Fruit fly (Drosophila melanogaster) whole organism, embryonic: Measurements from ENCODE around the gene alpha-Man-Ia.

Experiments
- Adf1 ChIP-seq: fragments of 200-800 bp; sonication (Bioruptor generic); IDR thresholded peaks from 2 replicates; pipeline ENCODE4 v1.3.6; 2022; ENCODE audit warnings: missing biosample characterization, missing genetic modification characterization
- BEAF-32 ChIP-seq: fragments of 200-800 bp; sonication (Bioruptor generic); optimal IDR thresholded peaks from 3 replicates; lab custom pipeline; 2017; ENCODE audit warnings: missing biosample characterization, missing genetic modification characterization, mild to moderate bottlenecking, moderate library complexity, missing genetic modification reagents
- Bgb ChIP-seq: fragments of 200-800 bp; sonication (Bioruptor generic); IDR thresholded peaks from 2 replicates; pipeline ENCODE4 v1.3.6; 2022; ENCODE audit warnings: missing biosample characterization, missing genetic modification characterization; ENCODE audit not compliant: partially characterized antibody
- CG10462 ChIP-seq: fragments of 200-800 bp; sonication (Bioruptor generic); optimal IDR thresholded peaks from 2 replicates; lab custom pipeline; 2016; ENCODE audit warnings: missing biosample characterization, missing genetic modification characterization
- CG10565 ChIP-seq: fragments of 200-800 bp; sonication (Bioruptor generic); optimal IDR thresholded peaks from 3 replicates; lab custom pipeline; 2016; ENCODE audit warnings: missing biosample characterization, mild to moderate bottlenecking, missing genetic modification characterization
- CG11695 ChIP-seq: fragments of 200-800 bp; sonication (Bioruptor generic); IDR thresholded peaks from 3 replicates; pipeline ENCODE4 v1.3.6; 2022; ENCODE audit warnings: missing biosample characterization, missing genetic modification characterization
- CG12155 ChIP-seq: fragments of 200-800 bp; sonication (Bioruptor generic); optimal IDR thresholded peaks from 3 replicates; lab custom pipeline; 2016; ENCODE audit warnings: missing biosample characterization, missing genetic modification characterization
- CG12391 ChIP-seq: fragments of 200-800 bp; sonication (Bioruptor generic); optimal IDR thresholded peaks from 3 replicates; lab custom pipeline; 2018; ENCODE audit warnings: missing biosample characterization, mild to moderate bottlenecking, missing genetic modification characterization, moderate library complexity
- CG17612 ChIP-seq: fragments of 200-800 bp; sonication (Bioruptor generic); IDR thresholded peaks from 2 replicates; pipeline ENCODE4 v1.3.6; 2022; ENCODE audit warnings: missing biosample characterization, missing genetic modification characterization
- CG2116 ChIP-seq: fragments of 200-800 bp; sonication (Bioruptor generic); optimal IDR thresholded peaks from 3 replicates; lab custom pipeline; 2018; ENCODE audit warnings: missing biosample characterization, mild to moderate bottlenecking, missing genetic modification characterization
- CG30020 ChIP-seq: fragments of 200-800 bp; optimal IDR thresholded peaks from 2 replicates; lab custom pipeline; 2019; ENCODE audit warnings: missing biosample characterization, mild to moderate bottlenecking, missing genetic modification characterization, moderate library complexity
- CG31441 ChIP-seq: fragments of 200-800 bp; sonication (Bioruptor generic); IDR thresholded peaks from 2 replicates; pipeline ENCODE4 v1.3.6; 2022; ENCODE audit warnings: missing biosample characterization, missing genetic modification characterization
- CG32532 ChIP-seq: fragments of 200-800 bp; sonication (Bioruptor generic); IDR thresholded peaks from 2 replicates; pipeline ENCODE4 v1.3.6; 2022; ENCODE audit warnings: missing biosample characterization, missing genetic modification characterization
- CG43689 ChIP-seq: fragments of 200-800 bp; sonication (Bioruptor generic); IDR thresholded peaks from 2 replicates; pipeline ENCODE4 v1.3.6; 2022; ENCODE audit warnings: missing biosample characterization, missing genetic modification characterization
- CG4707 ChIP-seq: fragments of 200-800 bp; sonication (Bioruptor generic); optimal IDR thresholded peaks from 2 replicates; lab custom pipeline; 2018; ENCODE audit warnings: missing biosample characterization, mild to moderate bottlenecking, missing genetic modification characterization, moderate library complexity
- CG6683 ChIP-seq: fragments of 200-800 bp; sonication (Bioruptor generic); optimal IDR thresholded peaks from 2 replicates; lab custom pipeline; 2017; ENCODE audit warnings: missing biosample characterization, mild to moderate bottlenecking, missing genetic modification characterization, missing genetic modification reagents
- CG6765 ChIP-seq: fragments of 200-800 bp; sonication (Bioruptor generic); optimal IDR thresholded peaks from 3 replicates; lab custom pipeline; 2017; ENCODE audit warnings: missing biosample characterization, mild to moderate bottlenecking, missing genetic modification characterization
- CG7556 ChIP-seq: fragments of 200-800 bp; sonication (Bioruptor generic); optimal IDR thresholded peaks from 2 replicates; lab custom pipeline; 2017; ENCODE audit warnings: missing biosample characterization, mild to moderate bottlenecking, missing genetic modification characterization
- CG9727 ChIP-seq: fragments of 200-800 bp; sonication (Bioruptor generic); optimal IDR thresholded peaks from 3 replicates; lab custom pipeline; 2017; ENCODE audit warnings: missing biosample characterization, mild to moderate bottlenecking, missing genetic modification characterization
- Dll ChIP-seq: fragments of 200-800 bp; sonication (Bioruptor generic); IDR thresholded peaks from 4 replicates; pipeline ENCODE4 v1.3.6; 2022; ENCODE audit warnings: missing biosample characterization, missing genetic modification characterization; ENCODE audit not compliant: partially characterized antibody
- H15 ChIP-seq: fragments of 200-800 bp; sonication (Bioruptor generic); IDR thresholded peaks from 3 replicates; pipeline ENCODE4 v1.3.6; 2022; ENCODE audit warnings: missing biosample characterization, missing genetic modification characterization
- Hmr ChIP-seq: fragments of 200-800 bp; sonication (Bioruptor generic); optimal IDR thresholded peaks from 3 replicates; lab custom pipeline; 2017; ENCODE audit warnings: mild to moderate bottlenecking, missing biosample characterization, missing genetic modification reagents, missing genetic modification characterization
- Hsf ChIP-seq: fragments of 200-800 bp; sonication (Bioruptor generic); optimal IDR thresholded peaks from 3 replicates; lab custom pipeline; 2016; ENCODE audit warnings: missing biosample characterization, missing genetic modification characterization
- MESR4 ChIP-seq: fragments of 200-800 bp; sonication (Bioruptor generic); optimal IDR thresholded peaks from 2 replicates; lab custom pipeline; 2018; ENCODE audit warnings: missing biosample characterization, mild to moderate bottlenecking, missing genetic modification characterization, moderate library complexity
- MTF-1 ChIP-seq: fragments of 200-800 bp; sonication (Bioruptor generic); optimal IDR thresholded peaks from 2 replicates; lab custom pipeline; 2018; ENCODE audit warnings: missing biosample characterization, mild to moderate bottlenecking, missing genetic modification characterization, borderline replicate concordance
- Med ChIP-seq: fragments of 200-800 bp; sonication (Bioruptor generic); peaks from one replicate; lab custom pipeline; 2016; ENCODE audit warnings: missing biosample characterization, missing genetic modification characterization, mild to moderate bottlenecking, inconsistent platforms, moderate library complexity
- NC2α ChIP-seq: fragments of 200-800 bp; sonication (Bioruptor generic); optimal IDR thresholded peaks from 2 replicates; lab custom pipeline; 2016; ENCODE audit warnings: missing biosample characterization, missing genetic modification characterization
- Neu2 ChIP-seq: fragments of 200-800 bp; sonication (Bioruptor generic); optimal IDR thresholded peaks from 3 replicates; lab custom pipeline; 2016; ENCODE audit warnings: missing biosample characterization, missing genetic modification characterization, borderline replicate concordance
- Sry-δ ChIP-seq: fragments of 200-800 bp; sonication (Bioruptor generic); optimal IDR thresholded peaks from 2 replicates; lab custom pipeline; 2016; ENCODE audit warnings: missing biosample characterization, missing genetic modification characterization
- cato ChIP-seq: fragments of 200-800 bp; sonication (Bioruptor generic); optimal IDR thresholded peaks from 2 replicates; lab custom pipeline; 2016; ENCODE audit warnings: missing biosample characterization, missing genetic modification characterization, borderline replicate concordance
- danr ChIP-seq: fragments of 200-800 bp; sonication (Bioruptor generic); IDR thresholded peaks from 2 replicates; pipeline ENCODE4 v1.3.6; 2022; ENCODE audit warnings: missing biosample characterization, missing genetic modification characterization
- disco-r ChIP-seq: fragments of 200-800 bp; sonication (Bioruptor generic); optimal IDR thresholded peaks from 2 replicates; lab custom pipeline; 2016; ENCODE audit warnings: missing biosample characterization, missing genetic modification characterization
- dpn ChIP-seq, 2 experiments: fragments of 200-800 bp; sonication (Bioruptor generic); optimal IDR thresholded peaks; 3 replicates each; lab custom pipeline; 2016; ENCODE audit warnings: missing biosample characterization in 2 of 2, missing genetic modification characterization in 2 of 2
- dysf ChIP-seq: fragments of 200-800 bp; sonication (Bioruptor generic); IDR thresholded peaks from 3 replicates; pipeline ENCODE4 v1.3.6; 2022; ENCODE audit warnings: missing biosample characterization, missing genetic modification characterization
- en ChIP-seq: fragments of 200-800 bp; sonication (Bioruptor generic); optimal IDR thresholded peaks from 2 replicates; lab custom pipeline; 2016; ENCODE audit warnings: missing biosample characterization, missing genetic modification characterization
- hbn ChIP-seq: fragments of 200-800 bp; sonication (Bioruptor generic); IDR thresholded peaks from 2 replicates; pipeline ENCODE4 v1.3.6; 2022; ENCODE audit warnings: missing biosample characterization, missing genetic modification characterization; ENCODE audit not compliant: partially characterized antibody
- inv ChIP-seq: fragments of 200-800 bp; sonication (Bioruptor generic); IDR thresholded peaks from 2 replicates; pipeline ENCODE4 v1.3.6; 2022; ENCODE audit warnings: missing biosample characterization, missing genetic modification characterization; ENCODE audit not compliant: partially characterized antibody
- jing ChIP-seq: fragments of 200-800 bp; sonication (Bioruptor generic); optimal IDR thresholded peaks from 2 replicates; lab custom pipeline; 2018; ENCODE audit warnings: missing biosample characterization, mild to moderate bottlenecking, missing genetic modification characterization
- lab ChIP-seq: fragments of 200-800 bp; sonication (Bioruptor generic); optimal IDR thresholded peaks from 3 replicates; lab custom pipeline; 2017; ENCODE audit warnings: missing biosample characterization, missing genetic modification characterization, mild to moderate bottlenecking, moderate library complexity, missing genetic modification reagents
- p53 ChIP-seq: fragments of 200-800 bp; sonication (Bioruptor generic); optimal IDR thresholded peaks from 2 replicates; lab custom pipeline; 2016; ENCODE audit warnings: missing biosample characterization, missing genetic modification characterization
- pb ChIP-seq: fragments of 200-800 bp; sonication (Bioruptor generic); optimal IDR thresholded peaks from 3 replicates; lab custom pipeline; 2016; ENCODE audit warnings: missing biosample characterization, missing genetic modification characterization
- sc ChIP-seq, 3 experiments: fragments of >200 bp in 2 of 3; fragments of 200-800 bp in 1 of 3; sonication (Bioruptor generic) in 1 of 3; optimal IDR thresholded peaks; 2 replicates in 2 of 3; 3 replicates in 1 of 3; lab custom pipeline; 2017; ENCODE audit warnings: mild to moderate bottlenecking in 1 of 3, missing biosample characterization in 1 of 3, missing genetic modification characterization in 1 of 3, missing genetic modification reagents in 1 of 3
- seq ChIP-seq: fragments of 200-800 bp; sonication (Bioruptor generic); IDR thresholded peaks from 2 replicates; pipeline ENCODE4 v1.3.6; 2022; ENCODE audit warnings: missing biosample characterization, missing genetic modification characterization
- sisA ChIP-seq: fragments of 200-800 bp; sonication (Bioruptor generic); IDR thresholded peaks from 2 replicates; pipeline ENCODE4 v1.3.6; 2022; ENCODE audit warnings: missing biosample characterization, missing genetic modification characterization
- sqz ChIP-seq: fragments of 200-800 bp; sonication (Bioruptor generic); optimal IDR thresholded peaks from 3 replicates; lab custom pipeline; 2018; ENCODE audit warnings: missing biosample characterization, mild to moderate bottlenecking, missing genetic modification characterization
- stc ChIP-seq: fragments of 200-800 bp; sonication (Bioruptor generic); IDR thresholded peaks from 2 replicates; pipeline ENCODE4 v1.3.6; 2022; ENCODE audit warnings: missing biosample characterization, missing genetic modification characterization
- wor ChIP-seq: fragments of 200-800 bp; sonication (Bioruptor generic); IDR thresholded peaks from 2 replicates; pipeline ENCODE4 v1.3.6; 2022; ENCODE audit warnings: missing biosample characterization, missing genetic modification characterization
- zen2 ChIP-seq: fragments of 200-800 bp; sonication (Bioruptor generic); IDR thresholded peaks from 3 replicates; pipeline ENCODE4 v1.3.6; 2022; ENCODE audit warnings: missing biosample characterization, missing genetic modification characterization; ENCODE audit not compliant: partially characterized antibody
- zfh1 ChIP-seq: fragments of 200-800 bp; sonication (Bioruptor generic); IDR thresholded peaks from 3 replicates; pipeline ENCODE4 v1.3.6; 2022; ENCODE audit warnings: missing biosample characterization, missing genetic modification characterization

The alpha-Man-Ia gene

DNA sequence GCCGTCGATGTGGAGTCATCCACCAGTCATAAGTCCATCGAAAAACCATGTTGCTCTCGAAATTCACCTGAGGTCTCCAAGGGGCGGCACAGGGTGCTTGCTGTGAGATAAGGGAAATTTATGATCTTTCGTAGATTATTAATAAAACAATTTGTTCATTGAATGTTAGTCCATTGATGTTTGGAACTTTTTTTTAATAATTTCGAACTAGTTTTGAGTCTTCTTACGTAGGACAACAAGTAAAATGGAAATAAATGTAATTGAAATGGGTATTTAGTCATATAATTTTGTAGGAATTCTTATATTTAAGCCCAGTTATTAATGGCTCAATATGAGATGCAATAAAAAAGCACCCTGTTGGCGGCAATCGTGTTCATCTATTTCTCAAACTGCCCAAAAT, 93.3 kb downstream of the alpha-Man-Ia start (continued):
- TF ChIP-seq CG10565 (no peak), inv (GFP tag; lab: Robert Waterston, UW) (no peak), zfh1 (GFP tag; lab: Robert Waterston, UW) (no peak), CG32532 (peak; percentile 62; the same call in 1 of the 2 replicates), cato (peak; percentile 39), dysf (GFP tag; lab: Robert Waterston, UW) (peak; percentile 77), sc (optimal IDR thresholded peaks at IDR 0.05; lab: Kevin White, UChicago) (no peak), sc (GFP tag; optimal IDR thresholded peaks at IDR 0.05; lab: Kevin White, UChicago) (peak; percentile 29), hbn (GFP tag; lab: Robert Waterston, UW) (no peak), CG2116 (GFP tag; lab: Kevin White, UChicago) (peak; percentile 43), jing (no peak), sqz (GFP tag; lab: Kevin White, UChicago) (peak; percentile 61), CG11695 (GFP tag; lab: Robert Waterston, UW) (peak; percentile 73), CG43689 (peak; percentile 57), CG30020 (tag; lab: Kevin White, UChicago) (no peak), MESR4 (GFP tag; lab: Kevin White, UChicago) (no peak), p53 (GFP tag; lab: Kevin White, UChicago) (no peak), MTF-1 (GFP tag; lab: Kevin White, UChicago) (peak; percentile 26), CG6683 (peak; percentile 17), CG17612 (0 out of 2 replicates have a peak, but pooled peaks have one; percentile 23), CG12155 (GFP tag; lab: Kevin White, UChicago) (peak; percentile 52), NC2α (GFP tag; lab: Kevin White, UChicago) (no peak), danr (GFP tag; lab: Robert Waterston, UW) (peak; percentile 55; the same call in 1 of the 2 replicates), lab (GFP tag; lab: Kevin White, UChicago) (peak; percentile 40), CG6765 (peak; percentile 38), en (GFP tag; lab: Kevin White, UChicago) (peak; percentile 8), seq (peak; percentile 82), Hmr (GFP tag; lab: Kevin White, UChicago) (peak; percentile 40), disco-r (GFP tag; lab: Kevin White, UChicago) (peak; percentile 44), CG4707 (GFP tag; lab: Kevin White, UChicago) (peak; percentile 60), stc (GFP tag; lab: Robert Waterston, UW) (peak; percentile 75), Med (peak; percentile 82), dpn (GFP tag; optimal IDR thresholded peaks at IDR 0.05; lab: Kevin White, UChicago) (peak; percentile 54 to 72), CG7556 (GFP tag; lab: Kevin White, UChicago) (peak; percentile 85), zen2 (no peak), Hsf (GFP tag; lab: Kevin White, UChicago) (peak; percentile 60), CG9727 (peak; percentile 31), Adf1 (0 out of 2 replicates have a peak, but pooled peaks have one; percentile 10), Bgb (GFP tag; lab: Robert Waterston, UW) (no peak), pb (GFP tag; lab: Kevin White, UChicago) (no peak), CG10462 (peak; percentile 26), H15 (GFP tag; lab: Robert Waterston, UW) (0 out of 3 replicates have a peak, but pooled peaks have one; percentile 48), Dll (GFP tag; lab: Robert Waterston, UW) (no peak), Neu2 (GFP tag; lab: Kevin White, UChicago) (no peak), CG31441 (peak; percentile 76), Sry-δ (no peak), BEAF-32 (GFP tag; lab: Kevin White, UChicago) (no peak), sisA (peak; percentile 30; the same call in 1 of the 2 replicates), wor (peak; percentile 41; the same call in 1 of the 2 replicates), CG12391 (tag; lab: Kevin White, UChicago) (peak; percentile 85)
